Worm (Caenorhabditis elegans): ENCODE results near the gene F18A11.3.

Gene F18A11.3

ce11 chrII:13030567-13031188 is 6.0 kb downstream of the F18A11.3 start:
- peak; percentile 34; the same call in 1 of the 2 replicates for TF ChIP-seq madf-8 (GFP tag; conservative IDR thresholded peaks at IDR 0.05)
- peak; percentile 41 for TF ChIP-seq lin-54 (GFP tag; optimal IDR thresholded peaks at IDR 0.05)
- peak; percentile 58 for TF ChIP-seq efl-1 (GFP tag; optimal IDR thresholded peaks at IDR 0.05)
- TF ChIP-seq F33H1.4 (GFP tag; IDR thresholded peaks at IDR 0.05), result peak; percentile 28; the same call in 1 of the 2 replicates
- TF ChIP-seq mcd-1 (GFP tag; IDR thresholded peaks at IDR 0.05), result peak; percentile 34
- no peak for TF ChIP-seq lir-1 (GFP tag; conservative IDR thresholded peaks at IDR 0.05)
- TF ChIP-seq xnd-1 (tag; optimal IDR thresholded peaks at IDR 0.05), result peak; percentile 2
- no peak for TF ChIP-seq egrh-3 (GFP tag; IDR thresholded peaks at IDR 0.05)
- no peak for TF ChIP-seq F57C9.4 (tag; optimal IDR thresholded peaks at IDR 0.05)
- TF ChIP-seq hmg-1.2 (GFP tag; IDR thresholded peaks at IDR 0.05), result peak; percentile 44; the same call in 1 of the 2 replicates
- peak; percentile 24; the same call in 1 of the 2 replicates for TF ChIP-seq dox-1 (GFP tag; IDR thresholded peaks at IDR 0.05)
- no peak for TF ChIP-seq ceh-100 (GFP tag; IDR thresholded peaks at IDR 0.05)
- TF ChIP-seq madf-6 (GFP tag; IDR thresholded peaks at IDR 0.05), result peak; percentile 9; the same call in 1 of the 2 replicates
- no peak for TF ChIP-seq ztf-26 (tag; optimal IDR thresholded peaks at IDR 0.05)
- TF ChIP-seq lin-40 (tag; optimal IDR thresholded peaks at IDR 0.05), result peak; percentile 38
- TF ChIP-seq zfh-2 (GFP tag; conservative IDR thresholded peaks at IDR 0.05), result peak; percentile 70
- TF ChIP-seq dpl-1 (GFP tag; optimal IDR thresholded peaks at IDR 0.05), result peak; percentile 29
- TF ChIP-seq nhr-80 (tag; optimal IDR thresholded peaks at IDR 0.05), result peak; percentile 71
- TF ChIP-seq attf-5 (GFP tag; optimal IDR thresholded peaks at IDR 0.05), result peak; percentile 47
- 0 out of 2 replicates have a peak, but pooled peaks have one; percentile 9 for TF ChIP-seq ekl-4 (GFP tag; IDR thresholded peaks at IDR 0.05)
- TF ChIP-seq cebp-1 (GFP tag; IDR thresholded peaks at IDR 0.05), result no peak
- peak; percentile 62 for TF ChIP-seq cebp-1 (tag; optimal IDR thresholded peaks at IDR 0.05)
- peak; percentile 40 for TF ChIP-seq lsl-1 (GFP tag; optimal IDR thresholded peaks at IDR 0.05)
- peak; percentile 3 for TF ChIP-seq ZK185.1 (tag; optimal IDR thresholded peaks at IDR 0.05; ENCODE audit: poor library complexity, severe bottlenecking)
- TF ChIP-seq snpc-4 (GFP tag; optimal IDR thresholded peaks at IDR 0.05), result no peak
- peak in 2 of 4 experiments; percentile 4 to 5 for TF ChIP-seq snpc-4 (tag; optimal IDR thresholded peaks at IDR 0.05)

- TF ChIP-seq F10E7.11 (tag; optimal IDR thresholded peaks at IDR 0.05) (no peak), F49E8.2 (tag; optimal IDR thresholded peaks at IDR 0.05; ENCODE audit: insufficient read depth) (no peak), tbx-9 (tag; optimal IDR thresholded peaks at IDR 0.05; ENCODE audit: borderline replicate concordance) (no peak), rec-8 (tag; optimal IDR thresholded peaks at IDR 0.05) (no peak), nfyb-1 (GFP tag; IDR thresholded peaks at IDR 0.05) (no peak), nhr-90 (tag; optimal IDR thresholded peaks at IDR 0.05) (no peak), cebp-1 (GFP tag; IDR thresholded peaks at IDR 0.05) (no peak), cebp-1 (tag; optimal IDR thresholded peaks at IDR 0.05) (peak; percentile 8), attf-3 (GFP tag; conservative IDR thresholded peaks at IDR 0.05) (no peak), Y67H2A.10 (GFP tag; conservative IDR thresholded peaks at IDR 0.05) (no peak), tlf-1 (GFP tag; optimal IDR thresholded peaks at IDR 0.05) (no peak), attf-5 (GFP tag; optimal IDR thresholded peaks at IDR 0.05) (no peak), lin-26 (GFP tag; IDR thresholded peaks at IDR 0.05) (no peak), zfh-2 (GFP tag; conservative IDR thresholded peaks at IDR 0.05) (peak; percentile 61; the same call in 1 of the 2 replicates), gei-17 (GFP tag; optimal IDR thresholded peaks at IDR 0.05) (no peak), ZK185.1 (tag; optimal IDR thresholded peaks at IDR 0.05; ENCODE audit: poor library complexity, severe bottlenecking) (no peak), ztf-28 (GFP tag; IDR thresholded peaks at IDR 0.05) (no peak), aptf-2 (GFP tag; conservative IDR thresholded peaks at IDR 0.05) (no peak), snpc-1.3 (tag; optimal IDR thresholded peaks at IDR 0.05; ENCODE audit: insufficient read depth) (no peak), ceh-100 (GFP tag; IDR thresholded peaks at IDR 0.05) (no peak), ztf-6 (GFP tag; IDR thresholded peaks at IDR 0.05) (no peak), unc-62 (GFP tag; optimal IDR thresholded peaks at IDR 0.05) (no peak), nhr-27 (tag; optimal IDR thresholded peaks at IDR 0.05) (no peak), snpc-3.4 (tag; optimal IDR thresholded peaks at IDR 0.05) (no peak), pbrm-1 (GFP tag; IDR thresholded peaks at IDR 0.05) (no peak), bed-1 (GFP tag; IDR thresholded peaks at IDR 0.05) (no peak)
Observed at ce11 chrII:13030051-13030437, 6.6 kb downstream of the F18A11.3 start.

Data from whole organism, young adult.